Worm (Caenorhabditis elegans) whole organism, young adult: ENCODE results near the gene F55B11.5.

Experiments
- F33H1.4 ChIP-seq: fragments of 200-800 bp; sonication (Bioruptor generic); IDR thresholded peaks from 2 replicates; pipeline ENCODE4 v1.3.6; 2022; ENCODE audit warnings: missing genetic modification reagents, missing genetic modification characterization, missing compliant biosample characterization
- F37B4.10 ChIP-seq: fragments of 200-800 bp; sonication (Bioruptor generic); IDR thresholded peaks from 2 replicates; pipeline ENCODE4 v1.3.6; 2022; ENCODE audit warnings: missing genetic modification characterization, missing compliant biosample characterization
- F57A8.1 ChIP-seq: fragments of 200-800 bp; sonication (Bioruptor generic); optimal IDR thresholded peaks from 2 replicates; lab custom pipeline; 2018; ENCODE audit warnings: mild to moderate bottlenecking, missing genetic modification characterization, moderate library complexity, missing compliant biosample characterization
- F57C9.4 ChIP-seq: sonication (generic microtip); optimal IDR thresholded peaks from 2 replicates; lab custom pipeline; 2017; ENCODE audit warnings: mild to moderate bottlenecking, missing genetic modification characterization, missing compliant biosample characterization
- K11D2.4 ChIP-seq: fragments of 200-800 bp; sonication (Bioruptor generic); IDR thresholded peaks from 2 replicates; pipeline ENCODE4 v1.3.6; 2022; ENCODE audit warnings: missing genetic modification reagents, missing genetic modification characterization, missing compliant biosample characterization
- atf-7 ChIP-seq: sonication (generic microtip); optimal IDR thresholded peaks from 2 replicates; lab custom pipeline; 2017; ENCODE audit warnings: mild to moderate bottlenecking, missing genetic modification characterization, missing compliant biosample characterization
- attf-6 ChIP-seq: fragments of 200-800 bp; sonication (Bioruptor generic); IDR thresholded peaks from 2 replicates; pipeline ENCODE4 v1.3.6; 2022; ENCODE audit warnings: missing genetic modification reagents, missing genetic modification characterization, missing compliant biosample characterization
- cebp-1 ChIP-seq, 2 experiments: fragments of 200-800 bp in 1 of 2; sonication (Bioruptor generic) in 1 of 2; sonication (generic microtip) in 1 of 2; IDR thresholded peaks in 1 of 2; optimal IDR thresholded peaks in 1 of 2; 2 replicates each; pipeline versions ENCODE4 v1.3.6 to Lab custom; 2017 to 2022; ENCODE audit warnings: missing compliant biosample characterization in 2 of 2, missing genetic modification characterization in 2 of 2, mild to moderate bottlenecking in 1 of 2, missing genetic modification reagents in 1 of 2, moderate library complexity in 1 of 2
- cebp-2 ChIP-seq: fragments of 200-800 bp; sonication (Bioruptor generic); IDR thresholded peaks from 2 replicates; pipeline ENCODE4 v1.3.6; 2022; ENCODE audit warnings: missing genetic modification characterization, missing compliant biosample characterization
- ceh-27 ChIP-seq: fragments of 200-800 bp; sonication (Bioruptor generic); optimal IDR thresholded peaks from 2 replicates; lab custom pipeline; 2018; ENCODE audit warnings: mild to moderate bottlenecking, missing genetic modification characterization, moderate library complexity, missing compliant biosample characterization
- ceh-91 ChIP-seq: fragments of 200-800 bp; sonication (Bioruptor generic); IDR thresholded peaks from 2 replicates; pipeline ENCODE4 v1.3.6; 2022; ENCODE audit warnings: missing genetic modification reagents, missing genetic modification characterization, missing compliant biosample characterization
- die-1 ChIP-seq: sonication (generic microtip); optimal IDR thresholded peaks from 2 replicates; lab custom pipeline; 2016; ENCODE audit warnings: missing genotype, mild to moderate bottlenecking, missing genetic modification characterization, missing compliant biosample characterization
- efl-1 ChIP-seq: fragments of 150-350 bp; optimal IDR thresholded peaks from 2 replicates; lab custom pipeline; 2014; ENCODE audit warnings: missing biosample characterization, missing genetic modification reagents, missing genetic modification characterization
- egl-44 ChIP-seq: fragments of 200-800 bp; sonication (Bioruptor generic); IDR thresholded peaks from 2 replicates; pipeline ENCODE4 v1.3.6; 2022; ENCODE audit warnings: missing genetic modification reagents, missing genetic modification characterization, missing compliant biosample characterization
- hsf-1 ChIP-seq: fragments of 200-800 bp; sonication (Bioruptor generic); IDR thresholded peaks from 2 replicates; pipeline ENCODE4 v1.3.6; 2022; ENCODE audit warnings: missing genetic modification reagents, missing genetic modification characterization, missing compliant biosample characterization
- mcd-1 ChIP-seq: fragments of 200-800 bp; sonication (Bioruptor generic); IDR thresholded peaks from 2 replicates; pipeline ENCODE4 v1.3.6; 2022; ENCODE audit warnings: missing genetic modification reagents, missing genetic modification characterization, missing compliant biosample characterization
- nhr-120 ChIP-seq: fragments of 200-800 bp; sonication (Bioruptor generic); IDR thresholded peaks from 2 replicates; pipeline ENCODE4 v1.3.6; 2022; ENCODE audit warnings: missing genetic modification characterization, missing compliant biosample characterization
- snpc-1.3 ChIP-seq: sonication (generic microtip); optimal IDR thresholded peaks from 2 replicates; lab custom pipeline; 2017; ENCODE audit warnings: missing genetic modification characterization, mild to moderate bottlenecking, missing compliant biosample characterization, antibody characterized with exemption, moderate library complexity, missing genotype, missing genetic modification reagents; ENCODE audit not compliant: insufficient read depth
- snpc-4 ChIP-seq, 5 experiments: fragments of 150-350 bp in 1 of 5; sonication (generic microtip) in 4 of 5; optimal IDR thresholded peaks; 2 replicates each; lab custom pipeline; 2014 to 2018; ENCODE audit warnings: missing genetic modification characterization in 5 of 5, missing biosample characterization in 3 of 5, antibody characterized with exemption in 2 of 5, mild to moderate bottlenecking in 2 of 5, missing compliant biosample characterization in 2 of 5, missing genotype in 2 of 5, moderate library complexity in 2 of 5, missing genetic modification reagents in 1 of 5
- tbx-9 ChIP-seq: sonication (generic microtip); optimal IDR thresholded peaks from 2 replicates; lab custom pipeline; 2016; ENCODE audit warnings: borderline replicate concordance, missing genetic modification characterization, inconsistent platforms, missing compliant biosample characterization
- tlf-1 ChIP-seq: fragments of 200-800 bp; sonication (Bioruptor generic); optimal IDR thresholded peaks from 2 replicates; lab custom pipeline; 2018; ENCODE audit warnings: mild to moderate bottlenecking, missing genetic modification characterization, missing compliant biosample characterization
- xnd-1 ChIP-seq: sonication (generic microtip); optimal IDR thresholded peaks from 2 replicates; lab custom pipeline; 2016; ENCODE audit warnings: missing genotype, missing genetic modification reagents, missing genetic modification characterization, missing compliant biosample characterization
- ztf-3 ChIP-seq: fragments of 200-800 bp; sonication (Bioruptor generic); optimal IDR thresholded peaks from 2 replicates; lab custom pipeline; 2018; ENCODE audit warnings: mild to moderate bottlenecking, missing genetic modification characterization, missing compliant biosample characterization
- ztf-6 ChIP-seq: fragments of 200-800 bp; sonication (Bioruptor generic); IDR thresholded peaks from 2 replicates; pipeline ENCODE4 v1.3.6; 2022; ENCODE audit warnings: missing genetic modification reagents, missing genetic modification characterization, missing compliant biosample characterization

Gene F55B11.5

ce11 chrIV:14466048-14466447, 38.6 kb downstream of the F55B11.5 start (continued):
- TF ChIP-seq nhr-120 (GFP tag; lab: Robert Waterston, UW) (no peak), K11D2.4 (no peak), snpc-4 (GFP tag; optimal IDR thresholded peaks at IDR 0.05; lab: Kevin White, UChicago) (no peak), snpc-4 (tag; optimal IDR thresholded peaks at IDR 0.05; lab: Kevin White, UChicago) (peak in 1 of 4 experiments; percentile 57), tbx-9 (tag; lab: Kevin White, UChicago) (no peak), cebp-2 (0 out of 2 replicates have a peak, but pooled peaks have one; percentile 23), atf-7 (tag; lab: Kevin White, UChicago) (no peak), F57C9.4 (tag; lab: Kevin White, UChicago) (no peak), die-1 (tag; lab: Kevin White, UChicago) (no peak), xnd-1 (tag; lab: Kevin White, UChicago) (no peak), tlf-1 (GFP tag; lab: Kevin White, UChicago) (no peak)

ce11 chrIV:14466837-14467236, 39.3 kb downstream of the F55B11.5 start:
- TF ChIP-seq F37B4.10 (GFP tag; lab: Robert Waterston, UW) (no peak), ztf-3 (GFP tag; lab: Kevin White, UChicago) (no peak), snpc-4 (GFP tag; optimal IDR thresholded peaks at IDR 0.05; lab: Kevin White, UChicago) (no peak), snpc-4 (tag; optimal IDR thresholded peaks at IDR 0.05; lab: Kevin White, UChicago) (peak in 2 of 4 experiments; percentile 55 to 58), cebp-1 (GFP tag; IDR thresholded peaks at IDR 0.05; lab: Robert Waterston, UW) (no peak), cebp-1 (tag; optimal IDR thresholded peaks at IDR 0.05; lab: Kevin White, UChicago) (no peak), snpc-1.3 (tag; lab: Kevin White, UChicago) (no peak), ceh-27 (GFP tag; lab: Kevin White, UChicago) (no peak), egl-44 (no peak), efl-1 (GFP tag; lab: Kevin White, UChicago) (no peak), attf-6 (0 out of 2 replicates have a peak, but pooled peaks have one; percentile 16)
- TF ChIP-seq, all 124 proteins: peak for 2

ce11 chrIV:14469013-14469412, 41.5 kb downstream of the F55B11.5 start:
- no peak for TF ChIP-seq snpc-4 (GFP tag; optimal IDR thresholded peaks at IDR 0.05; lab: Kevin White, UChicago)
- TF ChIP-seq snpc-4 (tag; optimal IDR thresholded peaks at IDR 0.05; lab: Kevin White, UChicago): peak in 1 of 4 experiments; percentile 76
- 0 out of 2 replicates have a peak, but pooled peaks have one; percentile 65 for TF ChIP-seq cebp-2
- TF ChIP-seq F57A8.1 (GFP tag; lab: Kevin White, UChicago): no peak
- TF ChIP-seq ztf-6: no peak
- TF ChIP-seq attf-6: peak; percentile 82
- TF ChIP-seq, all 124 proteins: peak for 3

ce11 chrIV:14476664-14477063, 49.2 kb downstream of the F55B11.5 start:
- peak; percentile 37; the same call in 1 of the 2 replicates for TF ChIP-seq mcd-1 (GFP tag; lab: Robert Waterston, UW)
- TF ChIP-seq hsf-1: peak; percentile 77
- TF ChIP-seq ceh-91: peak; percentile 32; the same call in 1 of the 2 replicates
- peak; percentile 58; the same call in 1 of the 2 replicates for TF ChIP-seq cebp-2
- peak; percentile 61 for TF ChIP-seq F33H1.4
